Worm (Caenorhabditis elegans): ENCODE results near the gene F42G4.2.

- TF ChIP-seq mdt-29 (GFP tag; IDR thresholded peaks at IDR 0.05): no peak
- TF ChIP-seq dve-1 (tag; optimal IDR thresholded peaks at IDR 0.05; ENCODE audit: insufficient read depth): no peak
- no peak for TF ChIP-seq nhr-25 (tag; optimal IDR thresholded peaks at IDR 0.05; ENCODE audit: borderline replicate concordance, insufficient read depth)
- no peak for TF ChIP-seq ces-1 (GFP tag; optimal IDR thresholded peaks at IDR 0.05)
These were observed 11.0 kb upstream of the F42G4.2 start, which contains the start of gene F18A11.3 for ce11 chrII:13036717-13037116.

Data from whole organism, L4 larva.